Worm (Caenorhabditis elegans) whole organism, mixed stage, embryonic: ENCODE results near the gene scav-5.
A peak's percentile ranks its signal among the peaks of the same experiment; 100 is the strongest.

ENCODE experiments used
- M03D4.4 ChIP-seq: sonication (generic microtip); optimal IDR thresholded peaks from 2 replicates; lab custom pipeline; 2017; ENCODE audit warnings: mild to moderate bottlenecking, missing genetic modification characterization, missing compliant biosample characterization
- bed-3 ChIP-seq: fragments of 200-800 bp; sonication (Bioruptor generic); optimal IDR thresholded peaks from 3 replicates; lab custom pipeline; 2018; ENCODE audit warnings: mild to moderate bottlenecking, missing genetic modification characterization, moderate library complexity, missing compliant biosample characterization
- blmp-1 ChIP-seq: fragments of 150-350 bp; optimal IDR thresholded peaks from 2 replicates; lab custom pipeline; 2014; ENCODE audit warnings: missing biosample characterization, missing genetic modification characterization
- ceh-39 ChIP-seq: fragments of 150-350 bp; optimal IDR thresholded peaks from 2 replicates; lab custom pipeline; 2014; ENCODE audit warnings: missing biosample characterization, missing genetic modification characterization
- ceh-43 ChIP-seq: fragments of 200-800 bp; sonication (Bioruptor generic); optimal IDR thresholded peaks from 2 replicates; lab custom pipeline; 2018; ENCODE audit warnings: mild to moderate bottlenecking, missing genetic modification characterization, moderate library complexity, missing compliant biosample characterization
- ceh-83 ChIP-seq: fragments of 200-800 bp; sonication (Bioruptor generic); optimal IDR thresholded peaks from 2 replicates; lab custom pipeline; 2018; ENCODE audit warnings: mild to moderate bottlenecking, missing genetic modification characterization, missing compliant biosample characterization
- ces-1 ChIP-seq: fragments of 150-350 bp; optimal IDR thresholded peaks from 2 replicates; lab custom pipeline; 2014; ENCODE audit warnings: missing biosample characterization, missing genetic modification reagents, missing genetic modification characterization
- cnd-1 ChIP-seq: fragments of 200-800 bp; sonication (Bioruptor generic); optimal IDR thresholded peaks from 2 replicates; lab custom pipeline; 2018; ENCODE audit warnings: mild to moderate bottlenecking, missing genetic modification characterization, missing compliant biosample characterization
- drap-1 ChIP-seq: fragments of 200-800 bp; sonication (Bioruptor generic); optimal IDR thresholded peaks from 3 replicates; lab custom pipeline; 2018; ENCODE audit warnings: mild to moderate bottlenecking, missing genetic modification characterization, missing compliant biosample characterization
- elt-1 ChIP-seq: sonication (generic microtip); optimal IDR thresholded peaks from 2 replicates; lab custom pipeline; 2017; ENCODE audit warnings: missing genetic modification characterization, mild to moderate bottlenecking, missing compliant biosample characterization, antibody characterized with exemption, moderate library complexity, borderline replicate concordance; ENCODE audit not compliant: insufficient read depth
- elt-3 ChIP-seq: fragments of 150-350 bp; optimal IDR thresholded peaks from 2 replicates; lab custom pipeline; 2014; ENCODE audit warnings: missing biosample characterization, missing genetic modification characterization
- flh-1 ChIP-seq: fragments of 200-800 bp; sonication (Bioruptor generic); optimal IDR thresholded peaks from 2 replicates; lab custom pipeline; 2018; ENCODE audit warnings: mild to moderate bottlenecking, missing genetic modification characterization, moderate library complexity, missing compliant biosample characterization
- ham-2 ChIP-seq: fragments of 200-800 bp; sonication (Bioruptor generic); optimal IDR thresholded peaks from 2 replicates; lab custom pipeline; 2018; ENCODE audit warnings: mild to moderate bottlenecking, missing genetic modification characterization, missing compliant biosample characterization
- hlh-1 ChIP-seq: fragments of 150-350 bp; optimal IDR thresholded peaks from 2 replicates; lab custom pipeline; 2014; ENCODE audit warnings: missing biosample characterization, missing genetic modification reagents, missing genetic modification characterization
- lin-13 ChIP-seq: fragments of 150-350 bp; optimal IDR thresholded peaks from 2 replicates; lab custom pipeline; 2014; ENCODE audit warnings: missing biosample characterization, missing genetic modification characterization
- lin-32 ChIP-seq: fragments of 200-800 bp; sonication (Bioruptor generic); optimal IDR thresholded peaks from 2 replicates; lab custom pipeline; 2018; ENCODE audit warnings: mild to moderate bottlenecking, missing genetic modification characterization, missing compliant biosample characterization
- lsy-2 ChIP-seq: fragments of 150-350 bp; optimal IDR thresholded peaks from 2 replicates; lab custom pipeline; 2014; ENCODE audit warnings: missing biosample characterization, missing genetic modification characterization
- mab-5 ChIP-seq: fragments of 150-350 bp; optimal IDR thresholded peaks from 2 replicates; lab custom pipeline; 2014; ENCODE audit warnings: missing biosample characterization, missing genetic modification characterization
- mep-1 ChIP-seq: fragments of 150-350 bp; optimal IDR thresholded peaks from 2 replicates; lab custom pipeline; 2017; ENCODE audit warnings: missing biosample characterization, missing genetic modification reagents, missing genetic modification characterization, inconsistent platforms
- mls-2 ChIP-seq: sonication (generic microtip); optimal IDR thresholded peaks from 2 replicates; lab custom pipeline; 2016; ENCODE audit warnings: mild to moderate bottlenecking, missing genetic modification characterization, moderate library complexity, missing compliant biosample characterization
- nhr-12 ChIP-seq: fragments of 150-350 bp; optimal IDR thresholded peaks from 2 replicates; lab custom pipeline; 2014; ENCODE audit warnings: missing biosample characterization, missing genetic modification characterization
- nhr-2 ChIP-seq: fragments of 150-350 bp; optimal IDR thresholded peaks from 2 replicates; lab custom pipeline; 2014; ENCODE audit warnings: missing biosample characterization, missing genetic modification characterization
- nhr-237 ChIP-seq: fragments of 150-350 bp; optimal IDR thresholded peaks from 2 replicates; lab custom pipeline; 2014; ENCODE audit warnings: missing biosample characterization, missing genetic modification characterization
- nhr-28 ChIP-seq: fragments of 150-350 bp; optimal IDR thresholded peaks from 2 replicates; lab custom pipeline; 2014; ENCODE audit warnings: missing biosample characterization, missing genetic modification characterization
- nhr-76 ChIP-seq: sonication (generic microtip); optimal IDR thresholded peaks from 2 replicates; lab custom pipeline; 2017; ENCODE audit warnings: missing biosample characterization, missing genetic modification characterization
- pha-4 ChIP-seq: fragments of 150-350 bp; optimal IDR thresholded peaks from 2 replicates; lab custom pipeline; 2018; ENCODE audit warnings: missing biosample characterization, missing genetic modification reagents, missing genetic modification characterization
- sem-2 ChIP-seq: fragments of 200-800 bp; sonication (Bioruptor generic); optimal IDR thresholded peaks from 2 replicates; lab custom pipeline; 2018; ENCODE audit warnings: mild to moderate bottlenecking, missing genetic modification characterization, missing compliant biosample characterization
- snpc-4 ChIP-seq: fragments of 150-350 bp; optimal IDR thresholded peaks from 2 replicates; lab custom pipeline; 2014; ENCODE audit warnings: missing biosample characterization, missing genetic modification characterization
- sptf-1 ChIP-seq: sonication (generic microtip); optimal IDR thresholded peaks from 2 replicates; lab custom pipeline; 2017; ENCODE audit warnings: mild to moderate bottlenecking, missing genetic modification characterization, moderate library complexity, missing compliant biosample characterization
- tbx-8 ChIP-seq: fragments of 200-800 bp; sonication (Bioruptor generic); optimal IDR thresholded peaks from 2 replicates; lab custom pipeline; 2018; ENCODE audit warnings: mild to moderate bottlenecking, missing genetic modification characterization, moderate library complexity, missing compliant biosample characterization
- unc-120 ChIP-seq: sonication (generic microtip); optimal IDR thresholded peaks from 2 replicates; lab custom pipeline; 2017; ENCODE audit warnings: missing genetic modification characterization, missing compliant biosample characterization; ENCODE audit not compliant: poor library complexity, severe bottlenecking
- unc-39 ChIP-seq: fragments of 150-350 bp; optimal IDR thresholded peaks from 2 replicates; lab custom pipeline; 2014; ENCODE audit warnings: missing biosample characterization, missing genetic modification characterization
- unc-62 ChIP-seq: fragments of 150-350 bp; optimal IDR thresholded peaks from 2 replicates; lab custom pipeline; 2014; ENCODE audit warnings: missing biosample characterization, missing genetic modification reagents, missing genetic modification characterization
- zip-8 ChIP-seq: fragments of 150-350 bp; optimal IDR thresholded peaks from 2 replicates; lab custom pipeline; 2014; ENCODE audit warnings: missing biosample characterization, missing genetic modification characterization
- ztf-11 ChIP-seq: fragments of 150-350 bp; optimal IDR thresholded peaks from 2 replicates; lab custom pipeline; 2014; ENCODE audit warnings: missing biosample characterization, missing genetic modification characterization

The scav-5 gene

ce11 chrX:9893069-9893468 lies 34.9 kb downstream of the scav-5 start:
- TF ChIP-seq lin-13 (no peak), blmp-1 (tag; lab: Kevin White, UChicago) (peak; percentile 76)

ce11 chrX:9894844-9895243 lies 36.7 kb downstream of the scav-5 start, which contains the start of gene F21G4.3:
Gene F21G4.3 (plus strand): TSS chrX:9895144.
- no peak for TF ChIP-seq unc-120 (tag; lab: Kevin White, UChicago)
- TF ChIP-seq ceh-83 (GFP tag; lab: Kevin White, UChicago): no peak
- no peak for TF ChIP-seq ham-2 (GFP tag; lab: Kevin White, UChicago)
- TF ChIP-seq ztf-11 (tag; lab: Kevin White, UChicago): no peak
- TF ChIP-seq lin-32 (GFP tag; lab: Kevin White, UChicago): no peak
- TF ChIP-seq nhr-237: no peak
- TF ChIP-seq elt-1 (tag; lab: Kevin White, UChicago): no peak
- no peak for TF ChIP-seq nhr-2 (tag; lab: Kevin White, UChicago)
- TF ChIP-seq elt-3 (tag; lab: Kevin White, UChicago): no peak
- no peak for TF ChIP-seq mab-5 (tag; lab: Kevin White, UChicago)
- TF ChIP-seq tbx-8 (GFP tag; lab: Kevin White, UChicago): no peak
- no peak for TF ChIP-seq blmp-1 (tag; lab: Kevin White, UChicago)
- no peak for TF ChIP-seq unc-39 (tag; lab: Kevin White, UChicago)

ce11 chrX:9899426-9900131 lies 41.4 kb downstream of the scav-5 start, which contains the start of gene phf-34:
Gene phf-34 (minus strand): TSS chrX:9899476.
- TF ChIP-seq sem-2 (no peak), mab-5 (tag; lab: Kevin White, UChicago) (no peak), mep-1 (peak; percentile 22), elt-3 (tag; lab: Kevin White, UChicago) (no peak), ham-2 (GFP tag; lab: Kevin White, UChicago) (peak; percentile 21), nhr-12 (tag; lab: Kevin White, UChicago) (no peak), hlh-1 (tag; lab: Kevin White, UChicago) (peak; percentile 35), nhr-76 (tag; lab: Kevin White, UChicago) (no peak), bed-3 (GFP tag; lab: Kevin White, UChicago) (no peak), unc-39 (tag; lab: Kevin White, UChicago) (no peak), snpc-4 (tag; lab: Kevin White, UChicago) (no peak), zip-8 (tag; lab: Kevin White, UChicago) (no peak), drap-1 (GFP tag; lab: Kevin White, UChicago) (no peak), mls-2 (peak; percentile 22), lsy-2 (tag; lab: Kevin White, UChicago) (no peak), lin-13 (no peak), pha-4 (no peak), unc-120 (tag; lab: Kevin White, UChicago) (peak; percentile 38), sptf-1 (tag; lab: Kevin White, UChicago) (peak; percentile 28), unc-62 (GFP tag; lab: Kevin White, UChicago) (peak; percentile 37), ceh-43 (GFP tag; lab: Kevin White, UChicago) (no peak), elt-1 (tag; lab: Kevin White, UChicago) (no peak), ceh-83 (GFP tag; lab: Kevin White, UChicago) (no peak), ces-1 (GFP tag; lab: Kevin White, UChicago) (peak; percentile 66), nhr-237 (no peak), nhr-2 (tag; lab: Kevin White, UChicago) (no peak), flh-1 (no peak), nhr-28 (tag; lab: Kevin White, UChicago) (no peak), ztf-11 (tag; lab: Kevin White, UChicago) (no peak), cnd-1 (tag; lab: Kevin White, UChicago) (no peak), ceh-39 (tag; lab: Kevin White, UChicago) (no peak), lin-32 (GFP tag; lab: Kevin White, UChicago) (no peak), M03D4.4 (tag; lab: Kevin White, UChicago) (no peak), tbx-8 (GFP tag; lab: Kevin White, UChicago) (no peak), blmp-1 (tag; lab: Kevin White, UChicago) (no peak)
